Fruit fly (Drosophila melanogaster) S2 (cell line): ENCODE results near the gene CG2150.

ENCODE experiments used
- CG8478 ChIP-seq: fragments of >200 bp; optimal IDR thresholded peaks from 2 replicates; lab custom pipeline; 2018
- CTCF ChIP-seq, 2 experiments: fragments of >200 bp; optimal IDR thresholded peaks; 2 replicates each; lab custom pipeline; 2018

dm6 chr3R:31809622-31810021, 45.0 kb upstream of the CG2150 start:
- TF ChIP-seq CG8478 (lab: Kevin White, UChicago) (no peak), CTCF (optimal IDR thresholded peaks at IDR 0.05; lab: Kevin White, UChicago) (no peak)
